Worm (Caenorhabditis elegans) whole organism, early embryonic: ENCODE data around the gene madf-3.

Experiments used
- B0310.2 ChIP-seq: sonication (generic microtip); optimal IDR thresholded peaks from 2 replicates; lab custom pipeline; 2016; ENCODE audit warnings: mild to moderate bottlenecking, missing genetic modification characterization, missing compliant biosample characterization
- F13C5.2 ChIP-seq: sonication (generic microtip); optimal IDR thresholded peaks from 2 replicates; lab custom pipeline; 2017; ENCODE audit warnings: mild to moderate bottlenecking, missing genetic modification characterization, inconsistent platforms, missing compliant biosample characterization
- aly-1 ChIP-seq: sonication (generic microtip); optimal IDR thresholded peaks from 2 replicates; lab custom pipeline; 2016; ENCODE audit warnings: missing genetic modification characterization, missing compliant biosample characterization
- ama-1 ChIP-seq: fragments of 150-350 bp; optimal IDR thresholded peaks from 2 replicates; lab custom pipeline; 2014
- ceh-13 ChIP-seq: fragments of 200-800 bp; sonication (Bioruptor generic); optimal IDR thresholded peaks from 2 replicates; lab custom pipeline; 2018; ENCODE audit warnings: mild to moderate bottlenecking, missing genetic modification characterization, missing compliant biosample characterization
- ceh-36 ChIP-seq: sonication (generic microtip); optimal IDR thresholded peaks from 2 replicates; lab custom pipeline; 2016; ENCODE audit warnings: missing genetic modification characterization, inconsistent platforms, missing compliant biosample characterization
- ets-7 ChIP-seq: sonication (generic microtip); optimal IDR thresholded peaks from 2 replicates; lab custom pipeline; 2016; ENCODE audit warnings: missing genotype, missing genetic modification characterization, missing compliant biosample characterization
- flt-1 ChIP-seq: fragments of 200-800 bp; sonication (Bioruptor generic); IDR thresholded peaks from 2 replicates; pipeline ENCODE4 v1.3.6; 2022; ENCODE audit warnings: missing genetic modification characterization, missing compliant biosample characterization
- hmbx-1 ChIP-seq: sonication (generic microtip); optimal IDR thresholded peaks from 2 replicates; lab custom pipeline; 2016; ENCODE audit warnings: mild to moderate bottlenecking, missing genetic modification characterization, missing compliant biosample characterization
- hmg-4 ChIP-seq: fragments of 200-800 bp; sonication (Bioruptor generic); optimal IDR thresholded peaks from 2 replicates; lab custom pipeline; 2018; ENCODE audit warnings: mild to moderate bottlenecking, missing genetic modification characterization, missing compliant biosample characterization
- hnd-1 ChIP-seq: sonication (generic microtip); optimal IDR thresholded peaks from 2 replicates; lab custom pipeline; 2016; ENCODE audit warnings: missing genetic modification characterization, missing compliant biosample characterization
- pes-1 ChIP-seq: fragments of 200-800 bp; sonication (Bioruptor generic); IDR thresholded peaks from 2 replicates; pipeline ENCODE4 v1.3.6; 2022; ENCODE audit warnings: missing genetic modification reagents, missing genetic modification characterization, missing compliant biosample characterization
- scrt-1 ChIP-seq: fragments of 200-800 bp; sonication (Bioruptor generic); IDR thresholded peaks from 2 replicates; pipeline ENCODE4 v1.3.6; 2022; ENCODE audit warnings: missing genetic modification characterization, missing compliant biosample characterization
- sea-1 ChIP-seq: fragments of 200-800 bp; sonication (Bioruptor generic); conservative IDR thresholded peaks from 2 replicates; pipeline ENCODE4 v1.3.6; 2022; ENCODE audit warnings: missing genetic modification characterization, missing compliant biosample characterization
- tbx-11 ChIP-seq: fragments of 200-800 bp; sonication (Bioruptor generic); IDR thresholded peaks from 2 replicates; pipeline ENCODE4 v1.3.6; 2022; ENCODE audit warnings: missing genetic modification characterization, missing compliant biosample characterization
- tbx-37 ChIP-seq: fragments of 200-800 bp; sonication (Bioruptor generic); conservative IDR thresholded peaks from 2 replicates; pipeline ENCODE4 v1.3.6; 2022; ENCODE audit warnings: missing genetic modification reagents, missing genetic modification characterization, missing compliant biosample characterization
- tra-4 ChIP-seq: sonication (generic microtip); optimal IDR thresholded peaks from 2 replicates; lab custom pipeline; 2017; ENCODE audit warnings: missing genetic modification characterization, missing compliant biosample characterization

Gene madf-3

DNA sequence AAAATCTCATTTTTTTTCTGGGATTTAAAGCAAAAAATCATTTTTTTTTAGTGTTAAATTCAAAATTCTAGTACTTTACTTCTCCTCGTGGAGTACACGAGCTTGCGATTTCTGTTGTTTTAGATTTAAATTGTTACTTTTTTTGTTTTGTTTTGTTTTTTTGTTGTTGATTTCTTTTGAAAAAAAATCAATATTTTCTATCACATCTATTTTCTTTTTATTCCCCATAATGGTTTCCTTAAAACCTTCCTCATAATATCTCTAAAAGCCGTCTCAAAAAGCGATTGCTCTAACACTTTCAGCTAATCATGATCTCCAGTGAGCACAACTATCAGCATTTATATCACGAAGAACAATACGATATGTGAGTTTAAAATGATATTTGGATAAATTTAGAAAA lies at the start of gene madf-3:
Gene madf-3 (plus strand): TSS at position 301 of the 400 bp plus-strand sequence.
- no peak for TF ChIP-seq flt-1 (GFP tag; lab: Robert Waterston, UW)
- TF ChIP-seq tbx-11 (GFP tag; lab: Robert Waterston, UW): no peak
- no peak for TF ChIP-seq tbx-37 (GFP tag; lab: Robert Waterston, UW)
- TF ChIP-seq tra-4 (tag; lab: Kevin White, UChicago): no peak
- TF ChIP-seq scrt-1 (GFP tag; lab: Robert Waterston, UW): no peak
- TF ChIP-seq hnd-1 (tag; lab: Kevin White, UChicago): no peak
- TF ChIP-seq ama-1: no peak
- TF ChIP-seq F13C5.2 (tag; lab: Kevin White, UChicago): no peak
- no peak for TF ChIP-seq ceh-13
- TF ChIP-seq B0310.2 (tag; lab: Kevin White, UChicago): no peak
- TF ChIP-seq hmg-4 (GFP tag; lab: Kevin White, UChicago): no peak
- no peak for TF ChIP-seq ets-7 (tag; lab: Kevin White, UChicago)
- no peak for TF ChIP-seq pes-1 (GFP tag; lab: Robert Waterston, UW)
- no peak for TF ChIP-seq aly-1 (tag; lab: Kevin White, UChicago)
- TF ChIP-seq hmbx-1 (tag; lab: Kevin White, UChicago): no peak
- TF ChIP-seq sea-1 (GFP tag; lab: Robert Waterston, UW): no peak
- no peak for TF ChIP-seq ceh-36 (tag; lab: Kevin White, UChicago)

DNA sequence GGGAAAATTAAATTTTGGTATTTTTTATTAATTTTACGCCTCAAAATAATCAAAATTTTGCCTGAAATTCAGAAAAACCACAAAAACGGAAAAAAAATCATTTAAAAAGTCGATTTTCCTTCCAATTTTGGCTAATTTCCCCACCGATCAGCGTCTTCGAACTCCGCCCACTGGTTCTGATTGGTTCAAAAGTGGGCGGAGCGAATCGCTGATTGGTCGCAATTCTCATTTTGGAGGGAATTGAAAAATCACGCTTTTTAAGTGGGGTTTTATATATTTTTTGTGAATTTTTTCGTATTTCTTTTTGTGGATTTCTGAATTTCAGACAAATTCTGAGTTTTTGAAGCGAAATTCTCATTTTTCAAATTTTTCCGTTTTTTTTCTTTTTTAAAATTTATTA lies 47.6 kb upstream of the madf-3 start:
- TF ChIP-seq pes-1 (GFP tag; lab: Robert Waterston, UW) (no peak), tra-4 (tag; lab: Kevin White, UChicago) (no peak), hmbx-1 (tag; lab: Kevin White, UChicago) (no peak), B0310.2 (tag; lab: Kevin White, UChicago) (no peak), tbx-11 (GFP tag; lab: Robert Waterston, UW) (no peak), sea-1 (GFP tag; lab: Robert Waterston, UW) (no peak), ceh-13 (no peak), flt-1 (GFP tag; lab: Robert Waterston, UW) (no peak), F13C5.2 (tag; lab: Kevin White, UChicago) (no peak), ceh-36 (tag; lab: Kevin White, UChicago) (no peak), ama-1 (no peak), scrt-1 (GFP tag; lab: Robert Waterston, UW) (no peak), hmg-4 (GFP tag; lab: Kevin White, UChicago) (no peak), hnd-1 (tag; lab: Kevin White, UChicago) (no peak), tbx-37 (GFP tag; lab: Robert Waterston, UW) (no peak), aly-1 (tag; lab: Kevin White, UChicago) (no peak), ets-7 (tag; lab: Kevin White, UChicago) (no peak)

DNA sequence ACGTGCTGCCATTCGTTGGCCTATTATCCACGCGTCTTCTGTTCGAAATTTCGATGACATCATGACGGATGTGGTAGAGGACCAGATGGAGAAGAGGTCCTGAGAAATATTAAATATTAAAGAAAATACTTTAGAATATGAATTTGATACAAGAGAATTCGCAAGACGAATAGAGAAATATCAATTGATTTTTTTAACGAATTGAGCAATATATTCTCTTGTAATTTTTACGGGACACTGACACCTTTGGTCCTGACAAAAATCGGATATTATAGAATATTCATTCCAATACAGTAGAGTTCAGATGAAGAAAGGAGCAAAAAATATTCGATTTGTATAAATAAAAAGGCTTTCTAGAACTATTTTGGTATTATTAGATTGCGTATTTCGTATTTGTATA lies 46.4 kb upstream of the madf-3 start, which contains the start of gene C01F1.6:
Gene C01F1.6 (minus strand): TSS at position 101 of the 400 bp plus-strand sequence.
- TF ChIP-seq B0310.2 (tag; lab: Kevin White, UChicago): no peak
- TF ChIP-seq ets-7 (tag; lab: Kevin White, UChicago): no peak
- no peak for TF ChIP-seq ama-1
- TF ChIP-seq hmg-4 (GFP tag; lab: Kevin White, UChicago): no peak
- no peak for TF ChIP-seq hnd-1 (tag; lab: Kevin White, UChicago)
- no peak for TF ChIP-seq ceh-36 (tag; lab: Kevin White, UChicago)
- no peak for TF ChIP-seq tbx-11 (GFP tag; lab: Robert Waterston, UW)

DNA sequence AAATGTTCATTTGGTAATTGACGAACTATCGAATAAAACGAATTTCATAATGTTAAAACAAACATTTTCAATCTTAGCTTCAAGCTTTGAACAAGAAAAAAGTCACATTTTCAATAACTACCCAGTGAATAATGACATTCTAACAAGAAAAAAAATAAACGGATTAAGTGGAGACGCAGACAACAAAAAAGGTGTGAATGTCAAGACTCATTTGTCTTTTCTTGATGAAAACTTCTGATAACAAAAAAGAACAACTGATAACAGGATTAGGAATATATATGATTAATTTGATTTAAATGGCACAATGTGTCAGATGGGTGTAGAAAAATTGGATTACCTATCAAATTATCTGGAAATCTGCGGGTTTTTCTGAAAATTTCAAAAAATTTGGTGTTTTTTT lies 46.0 kb upstream of the madf-3 start:
- no peak for TF ChIP-seq F13C5.2 (tag; lab: Kevin White, UChicago)
- no peak for TF ChIP-seq tbx-37 (GFP tag; lab: Robert Waterston, UW)
- TF ChIP-seq aly-1 (tag; lab: Kevin White, UChicago): no peak
- TF ChIP-seq ama-1: no peak
- no peak for TF ChIP-seq hnd-1 (tag; lab: Kevin White, UChicago)
- no peak for TF ChIP-seq pes-1 (GFP tag; lab: Robert Waterston, UW)
- TF ChIP-seq ets-7 (tag; lab: Kevin White, UChicago): no peak
- no peak for TF ChIP-seq ceh-13
- TF ChIP-seq tra-4 (tag; lab: Kevin White, UChicago): no peak

DNA sequence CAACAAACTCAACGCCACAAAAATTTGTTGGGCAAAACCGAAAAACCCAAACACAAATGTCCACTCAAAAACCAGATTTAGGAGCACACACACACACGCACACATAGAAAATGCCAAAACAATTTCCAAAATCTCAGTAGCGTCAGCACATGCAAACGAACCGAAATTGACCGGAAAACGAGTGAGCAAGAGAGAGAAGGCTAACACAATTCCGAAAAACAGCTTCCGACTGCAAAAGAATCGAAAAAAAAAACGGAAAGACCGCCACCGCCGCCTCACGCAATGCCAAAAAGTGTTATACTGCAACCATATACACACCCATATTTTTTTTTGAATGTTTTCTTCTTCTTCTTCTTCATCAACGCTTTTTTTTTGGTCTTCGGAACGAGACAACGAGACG lies 42.7 kb upstream of the madf-3 start:
- no peak for TF ChIP-seq hnd-1 (tag; lab: Kevin White, UChicago)
- no peak for TF ChIP-seq sea-1 (GFP tag; lab: Robert Waterston, UW)
- no peak for TF ChIP-seq tbx-11 (GFP tag; lab: Robert Waterston, UW)
- no peak for TF ChIP-seq aly-1 (tag; lab: Kevin White, UChicago)
- no peak for TF ChIP-seq scrt-1 (GFP tag; lab: Robert Waterston, UW)
- TF ChIP-seq ceh-36 (tag; lab: Kevin White, UChicago): no peak
- TF ChIP-seq tbx-37 (GFP tag; lab: Robert Waterston, UW): no peak
- TF ChIP-seq B0310.2 (tag; lab: Kevin White, UChicago): no peak

DNA sequence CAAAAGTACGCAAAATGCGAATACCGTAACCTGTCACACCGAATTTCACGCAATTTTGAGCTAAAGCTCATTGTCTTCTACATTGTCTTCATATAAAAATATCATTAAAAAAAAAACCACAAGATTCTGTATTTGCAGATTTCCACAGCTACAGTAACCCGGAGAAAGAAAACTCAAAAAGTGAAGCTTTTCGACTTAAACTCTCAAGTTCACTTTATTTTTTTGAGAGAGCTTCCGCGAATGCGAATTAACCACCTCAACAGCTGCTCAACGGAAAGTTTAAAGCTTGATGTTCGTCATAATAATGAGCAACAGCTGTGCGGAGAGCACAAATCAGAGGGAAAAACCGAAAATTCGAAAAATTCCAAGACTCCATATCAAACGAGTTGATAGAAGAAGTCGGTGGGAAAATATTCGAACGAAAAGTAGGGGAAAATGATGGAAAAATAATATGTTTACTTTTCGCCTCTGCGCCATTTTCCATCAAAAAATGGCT lies 41.5 kb upstream of the madf-3 start:
- no peak for TF ChIP-seq ceh-13
- no peak for TF ChIP-seq tra-4 (tag; lab: Kevin White, UChicago)
- no peak for TF ChIP-seq scrt-1 (GFP tag; lab: Robert Waterston, UW)
- no peak for TF ChIP-seq pes-1 (GFP tag; lab: Robert Waterston, UW)
- TF ChIP-seq flt-1 (GFP tag; lab: Robert Waterston, UW): no peak
- TF ChIP-seq hmg-4 (GFP tag; lab: Kevin White, UChicago): no peak
- TF ChIP-seq ama-1: no peak
- TF ChIP-seq ceh-36 (tag; lab: Kevin White, UChicago): no peak
- TF ChIP-seq F13C5.2 (tag; lab: Kevin White, UChicago): no peak
- TF ChIP-seq B0310.2 (tag; lab: Kevin White, UChicago): no peak
- TF ChIP-seq ets-7 (tag; lab: Kevin White, UChicago): no peak

DNA sequence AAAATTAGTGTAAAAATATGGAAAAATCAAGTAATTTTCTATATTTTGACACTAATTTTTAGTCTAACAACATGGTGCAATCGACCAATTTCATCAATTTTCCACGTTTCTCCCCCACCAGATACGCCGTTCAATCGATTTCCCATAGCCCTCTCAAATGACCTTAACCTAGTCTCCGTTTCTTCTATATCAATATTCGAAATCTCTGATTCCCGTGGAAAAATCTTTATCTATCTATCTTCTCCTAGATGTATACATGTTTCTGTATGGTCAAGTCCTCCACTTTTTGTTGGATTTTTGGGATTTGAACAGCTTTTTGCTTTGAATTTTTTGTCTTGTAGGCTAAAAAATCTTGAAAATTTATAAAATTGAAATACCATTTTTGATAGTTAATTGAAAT lies 40.4 kb upstream of the madf-3 start:
- TF ChIP-seq tbx-37 (GFP tag; lab: Robert Waterston, UW): no peak
- TF ChIP-seq pes-1 (GFP tag; lab: Robert Waterston, UW): no peak
- no peak for TF ChIP-seq tra-4 (tag; lab: Kevin White, UChicago)
- no peak for TF ChIP-seq tbx-11 (GFP tag; lab: Robert Waterston, UW)
- TF ChIP-seq scrt-1 (GFP tag; lab: Robert Waterston, UW): no peak
- TF ChIP-seq hmbx-1 (tag; lab: Kevin White, UChicago): no peak
- no peak for TF ChIP-seq aly-1 (tag; lab: Kevin White, UChicago)
- TF ChIP-seq F13C5.2 (tag; lab: Kevin White, UChicago): no peak
